Worm (Caenorhabditis elegans) whole organism, L1 larva: ENCODE data around the gene M176.10.

Experiments used
- ama-1 ChIP-seq: fragments of 150-350 bp; optimal IDR thresholded peaks from 2 replicates; lab custom pipeline; 2014
- fos-1 ChIP-seq: fragments of 150-350 bp; optimal IDR thresholded peaks from 2 replicates; lab custom pipeline; 2014; ENCODE audit warnings: missing biosample characterization, missing genetic modification characterization
- nhr-76 ChIP-seq: sonication (generic microtip); optimal IDR thresholded peaks from 2 replicates; lab custom pipeline; 2017; ENCODE audit warnings: missing biosample characterization, missing genetic modification characterization
- zip-4 ChIP-seq: fragments of 200-800 bp; sonication (Bioruptor generic); optimal IDR thresholded peaks from 2 replicates; lab custom pipeline; 2018; ENCODE audit warnings: mild to moderate bottlenecking, missing genetic modification characterization, moderate library complexity, missing compliant biosample characterization

ce11 chrII:9431119-9431518 lies 5.1 kb upstream of the M176.10 start:
- TF ChIP-seq nhr-76 (tag; lab: Kevin White, UChicago) (no peak), ama-1 (lab: Kevin White, UChicago) (no peak), zip-4 (GFP tag; lab: Kevin White, UChicago) (no peak), fos-1 (no peak)
